Worm (Caenorhabditis elegans) whole organism, L4/young adult: ENCODE results near the gene M01H9.5.

ENCODE experiments used
- W03F9.2 ChIP-seq: fragments of 150-350 bp; optimal IDR thresholded peaks from 2 replicates; lab custom pipeline; 2014; ENCODE audit warnings: missing biosample characterization, missing genetic modification characterization
- dao-5 ChIP-seq: sonication (generic microtip); optimal IDR thresholded peaks from 2 replicates; lab custom pipeline; 2016; ENCODE audit warnings: missing genotype, missing genetic modification characterization, moderate library complexity, missing compliant biosample characterization
- him-1 ChIP-seq: sonication (generic microtip); optimal IDR thresholded peaks from 2 replicates; lab custom pipeline; 2016; ENCODE audit warnings: missing genotype, missing genetic modification reagents, missing genetic modification characterization, missing compliant biosample characterization

The M01H9.5 gene

DNA sequence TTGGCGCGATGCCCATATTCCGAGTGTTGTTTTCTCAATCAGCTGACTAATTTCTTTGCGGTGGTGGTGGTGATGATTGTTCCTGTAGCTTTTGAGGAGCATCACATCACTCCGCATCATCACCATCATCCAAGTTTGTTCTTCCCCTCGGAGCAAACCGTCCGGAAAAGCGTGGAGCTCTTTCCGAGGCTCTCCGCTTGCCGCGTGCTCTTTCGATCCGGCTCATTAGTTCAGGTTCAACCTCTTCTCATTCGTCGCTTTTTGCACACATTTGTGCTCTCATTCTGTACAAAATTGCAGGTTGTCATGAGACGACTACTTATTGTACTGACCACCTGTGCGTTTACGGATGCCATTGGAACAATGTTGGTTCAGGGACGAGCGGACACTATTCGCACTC, at the start of gene M01H9.5:
Gene M01H9.5 (plus strand): TSS at position 301 of the 400 bp plus-strand sequence.
- TF ChIP-seq W03F9.2 (tag; lab: Kevin White, UChicago): no peak
- TF ChIP-seq dao-5 (tag; lab: Kevin White, UChicago): no peak
- no peak for TF ChIP-seq him-1 (tag; lab: Kevin White, UChicago)

DNA sequence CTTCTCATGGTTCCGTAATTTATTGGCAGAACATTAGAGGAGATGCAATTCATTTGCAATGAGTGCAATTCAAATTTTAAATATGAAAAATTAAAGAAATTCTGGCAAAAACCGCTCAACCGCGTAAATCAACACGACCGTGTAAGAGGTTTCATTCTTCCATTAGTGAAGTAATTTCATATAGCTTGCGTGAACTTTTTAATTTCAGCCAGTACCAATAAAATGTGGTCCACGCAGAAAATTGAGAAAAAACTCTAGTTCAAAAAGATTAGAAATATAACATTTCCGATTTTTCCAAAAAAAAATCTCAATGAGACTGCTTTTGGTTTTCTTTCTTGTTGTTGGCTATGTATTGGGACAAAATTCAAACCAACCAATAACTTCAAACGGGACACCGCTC, 43.3 kb upstream of the M01H9.5 start, which contains the start of gene clec-175:
Gene clec-175 (plus strand): TSS at position 301 of the 400 bp plus-strand sequence.
- no peak for TF ChIP-seq dao-5 (tag; lab: Kevin White, UChicago)
- no peak for TF ChIP-seq him-1 (tag; lab: Kevin White, UChicago)
- TF ChIP-seq W03F9.2 (tag; lab: Kevin White, UChicago): no peak

DNA sequence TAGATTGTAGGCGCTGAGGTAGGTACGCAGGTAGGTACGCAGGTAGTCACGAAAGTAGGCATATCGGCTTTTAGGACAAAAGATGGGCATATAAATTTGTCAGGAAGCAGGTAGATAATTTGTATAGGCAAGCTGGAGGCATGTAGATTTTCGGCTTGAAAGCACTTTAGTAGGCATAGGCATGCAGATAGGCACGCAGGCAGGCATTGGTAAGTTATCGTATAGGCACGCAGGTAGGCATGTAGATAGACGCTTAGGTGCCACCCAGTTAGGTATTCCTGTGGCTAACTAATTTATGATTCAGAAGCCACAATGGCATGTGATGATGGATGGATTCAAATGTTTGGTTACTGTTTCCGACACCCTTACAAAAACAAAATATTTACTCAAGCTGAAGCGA, 42.3 kb upstream of the M01H9.5 start:
- TF ChIP-seq dao-5 (tag; lab: Kevin White, UChicago): no peak
- no peak for TF ChIP-seq W03F9.2 (tag; lab: Kevin White, UChicago)
- no peak for TF ChIP-seq him-1 (tag; lab: Kevin White, UChicago)

DNA sequence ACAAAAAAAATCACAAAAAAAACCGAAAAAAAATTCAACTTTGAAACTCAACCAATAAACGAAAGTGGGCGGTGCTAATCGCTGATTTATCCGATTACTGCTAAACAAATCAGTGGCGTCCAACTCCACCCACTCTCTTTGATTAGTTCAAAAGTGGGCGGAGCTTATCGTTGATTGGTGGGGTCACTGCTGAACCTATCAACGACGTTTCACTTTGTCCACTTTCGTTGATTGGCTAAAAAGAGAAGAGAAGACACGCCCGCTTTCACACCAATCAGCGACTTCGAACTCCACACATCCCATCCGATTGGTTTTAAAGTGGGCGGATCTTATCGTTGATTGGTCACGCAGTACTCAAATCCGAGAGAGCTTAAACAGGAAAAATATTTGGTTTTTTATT, 41.4 kb upstream of the M01H9.5 start:
- TF ChIP-seq him-1 (tag; lab: Kevin White, UChicago) (no peak), dao-5 (tag; lab: Kevin White, UChicago) (no peak), W03F9.2 (tag; lab: Kevin White, UChicago) (no peak)

DNA sequence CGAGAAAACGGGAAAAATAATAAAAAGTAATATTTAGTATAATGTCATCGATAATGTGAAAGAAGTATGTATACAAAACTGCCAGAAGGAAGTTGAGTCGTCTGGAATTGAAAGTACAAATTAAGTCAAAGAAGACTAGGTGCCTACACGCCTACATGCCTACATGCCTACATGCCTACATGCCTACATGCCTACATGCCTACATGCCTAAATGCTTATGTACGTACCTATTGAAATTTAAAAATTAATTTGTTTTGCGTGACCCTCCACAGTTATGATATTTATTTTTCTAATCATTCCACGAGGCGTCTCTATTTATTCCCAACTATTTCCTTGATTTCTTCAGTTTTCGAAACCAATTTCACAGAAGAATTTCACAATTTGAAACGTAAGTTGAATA, 35.4 kb upstream of the M01H9.5 start, which contains the start of the genes str-185 and R08C7.5:
Gene str-185 (minus strand): TSS at position 101 of the 400 bp plus-strand sequence.
Gene R08C7.5 (plus strand): TSS at position 329 of the 400 bp plus-strand sequence.
- TF ChIP-seq W03F9.2 (tag; lab: Kevin White, UChicago) (no peak), dao-5 (tag; lab: Kevin White, UChicago) (no peak), him-1 (tag; lab: Kevin White, UChicago) (no peak)

DNA sequence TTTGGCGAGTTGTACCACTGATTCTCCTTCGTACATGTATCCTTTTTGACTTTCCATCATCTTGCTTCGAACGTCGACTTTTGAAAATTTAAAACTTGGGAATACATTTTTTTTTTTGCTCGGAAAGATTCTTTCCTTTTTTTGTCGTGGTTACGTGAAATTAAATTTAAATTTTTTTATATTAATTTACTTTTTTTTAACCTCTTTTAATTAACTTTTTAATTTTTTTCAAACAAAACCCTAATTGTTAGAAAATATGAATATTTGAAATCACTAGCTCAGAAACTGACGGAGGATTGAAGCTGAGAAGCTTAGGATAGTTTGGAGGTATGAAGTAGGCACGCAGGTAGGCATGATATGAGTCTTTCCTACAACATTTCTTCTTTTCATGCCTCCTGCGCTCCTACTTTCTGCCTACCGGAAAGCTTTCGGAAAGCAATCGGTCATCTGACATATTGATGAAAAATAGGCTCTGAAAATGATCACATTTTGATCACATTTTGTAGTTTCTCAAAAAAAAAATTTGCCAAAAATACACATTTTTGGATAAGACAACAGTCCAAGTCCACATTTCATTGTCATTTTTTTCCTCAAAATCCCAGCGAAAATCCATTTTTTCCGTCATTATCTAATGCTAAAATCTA, 30.7 kb upstream of the M01H9.5 start, which contains the start of the genes R08C7.8 and R08C7.4:
Gene R08C7.8 (minus strand): TSS at position 101 of the 644 bp plus-strand sequence.
Gene R08C7.4 (plus strand): TSS at position 594 of the 644 bp plus-strand sequence.
- TF ChIP-seq W03F9.2 (tag; lab: Kevin White, UChicago): no peak
- no peak for TF ChIP-seq him-1 (tag; lab: Kevin White, UChicago)
- no peak for TF ChIP-seq dao-5 (tag; lab: Kevin White, UChicago)

DNA sequence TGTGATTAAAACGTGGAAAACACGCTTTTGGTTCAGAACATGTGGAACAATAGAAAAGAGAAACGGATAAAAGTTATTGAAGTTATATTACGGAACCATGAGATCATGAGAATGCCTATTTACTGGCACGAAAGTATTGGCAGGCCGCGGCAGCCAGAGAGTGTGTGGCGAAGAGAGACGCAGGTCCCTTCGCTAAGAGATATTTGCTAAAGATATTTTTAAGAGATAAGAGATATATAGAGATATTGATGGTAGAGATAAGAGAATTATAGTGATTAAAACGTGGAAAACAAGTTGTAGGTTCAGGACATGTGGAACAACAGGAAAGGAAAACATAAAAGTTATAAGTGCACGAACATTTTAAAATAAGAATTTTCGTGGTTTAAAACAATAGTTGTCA, 27.5 kb upstream of the M01H9.5 start:
- no peak for TF ChIP-seq dao-5 (tag; lab: Kevin White, UChicago)

DNA sequence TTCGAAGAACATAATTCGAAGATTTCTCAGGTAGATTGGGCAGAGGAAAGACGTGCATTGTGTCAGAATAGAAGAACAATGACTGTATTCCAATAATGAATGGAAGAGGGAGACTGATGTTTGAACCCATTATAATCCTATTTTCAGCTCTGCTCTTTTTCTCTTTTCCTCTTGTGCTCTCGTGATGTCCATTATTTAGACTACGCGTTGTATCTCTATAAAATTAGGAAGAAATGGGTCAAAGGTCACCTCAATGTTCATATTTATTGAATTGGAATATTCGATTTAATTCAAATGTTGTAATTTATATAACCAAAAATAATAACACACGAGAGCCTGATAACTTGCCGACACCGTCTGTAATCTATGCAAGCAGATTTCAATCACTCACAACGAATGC, 26.1 kb upstream of the M01H9.5 start, which contains the start of gene fbxb-74:
Gene fbxb-74 (minus strand): TSS at position 101 of the 400 bp plus-strand sequence.
- TF ChIP-seq W03F9.2 (tag; lab: Kevin White, UChicago) (no peak), dao-5 (tag; lab: Kevin White, UChicago) (no peak), him-1 (tag; lab: Kevin White, UChicago) (no peak)

DNA sequence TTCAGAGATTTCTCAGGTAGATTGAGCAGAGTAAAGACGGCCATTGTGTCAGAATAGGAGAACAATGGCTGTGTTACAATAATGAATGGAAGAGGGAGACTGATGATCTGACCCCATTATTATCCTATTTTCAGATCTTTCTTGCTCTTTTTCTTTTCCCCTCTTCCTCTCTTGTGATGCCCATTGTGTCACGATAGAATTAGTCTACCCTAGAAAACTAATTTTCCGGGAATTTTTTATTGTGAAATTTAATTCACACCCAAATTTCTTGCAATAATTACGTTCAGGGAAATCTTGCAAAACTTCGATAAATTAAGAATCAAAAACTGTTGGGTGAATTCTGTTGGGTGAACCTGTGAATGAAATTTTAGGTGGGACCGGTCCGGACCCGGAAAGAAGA, 24.2 kb upstream of the M01H9.5 start, which contains the start of gene fbxb-75:
Gene fbxb-75 (minus strand): TSS at position 101 of the 400 bp plus-strand sequence.
- TF ChIP-seq him-1 (tag; lab: Kevin White, UChicago) (no peak), W03F9.2 (tag; lab: Kevin White, UChicago) (no peak)

DNA sequence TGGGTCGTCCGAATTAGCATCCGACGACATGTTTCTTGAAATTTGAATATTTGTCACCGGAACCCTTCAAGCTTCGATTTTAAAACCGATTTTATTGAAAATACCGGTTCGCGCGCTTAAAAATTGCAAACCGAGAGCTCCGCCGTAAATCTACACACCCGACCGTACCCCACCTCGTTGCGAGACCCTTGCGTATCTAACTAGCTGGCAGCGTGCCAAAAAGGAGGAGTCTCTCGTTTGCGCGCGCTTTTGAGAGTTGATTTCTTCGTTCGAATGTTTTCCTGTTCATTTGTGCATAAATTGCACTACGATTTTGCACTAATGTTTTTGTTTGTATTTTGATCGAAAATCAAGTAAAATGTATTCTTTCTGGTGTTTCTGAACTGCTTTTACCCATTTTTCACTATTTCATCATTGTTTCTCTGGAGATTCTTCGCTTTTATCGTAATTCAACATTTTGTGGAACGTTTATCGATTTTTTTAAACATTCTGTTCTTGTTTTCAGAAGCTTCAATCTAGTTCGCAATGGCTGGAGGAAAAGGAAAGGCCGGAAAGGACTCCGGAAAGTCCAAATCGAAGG, 19.5 kb upstream of the M01H9.5 start, which contains the start of the genes wapl-1 and htz-1:
Gene wapl-1 (minus strand): TSS at position 30 of the 580 bp plus-strand sequence.
Gene htz-1 (plus strand): TSS at position 506 of the 580 bp plus-strand sequence.
- TF ChIP-seq W03F9.2 (tag; lab: Kevin White, UChicago): peak; percentile 96
- TF ChIP-seq him-1 (tag; lab: Kevin White, UChicago): peak; percentile 43
- TF ChIP-seq dao-5 (tag; lab: Kevin White, UChicago): no peak

DNA sequence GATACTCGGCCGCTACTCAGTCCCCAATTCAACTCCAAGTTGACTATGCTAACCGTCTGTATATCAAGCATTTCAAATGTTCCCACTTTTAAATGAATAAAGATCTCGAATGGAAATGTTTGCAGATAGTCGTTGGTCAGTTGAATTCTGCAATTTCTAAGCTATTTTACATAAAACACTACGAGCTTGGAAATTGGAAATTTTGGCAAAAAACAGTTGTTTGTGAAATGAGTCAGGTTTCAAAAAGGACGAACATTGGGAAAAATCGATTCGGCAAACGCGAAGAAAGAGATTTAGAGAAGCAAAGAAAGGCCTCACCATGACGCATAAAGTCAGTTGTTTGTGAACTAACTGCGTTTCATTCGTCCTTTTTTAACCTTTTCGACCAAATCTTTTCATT, 18.4 kb upstream of the M01H9.5 start:
- TF ChIP-seq W03F9.2 (tag; lab: Kevin White, UChicago): no peak
- no peak for TF ChIP-seq him-1 (tag; lab: Kevin White, UChicago)
- no peak for TF ChIP-seq dao-5 (tag; lab: Kevin White, UChicago)

DNA sequence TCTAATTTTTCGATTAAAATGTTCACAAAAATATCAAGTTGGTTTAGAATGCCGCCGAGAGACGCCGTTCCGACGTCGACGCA, 18.2 kb upstream of the M01H9.5 start, which contains the start of gene chat-1:
Gene chat-1 (plus strand): TSS at position 48 of the 83 bp plus-strand sequence.
- no peak for TF ChIP-seq him-1 (tag; lab: Kevin White, UChicago)
- TF ChIP-seq dao-5 (tag; lab: Kevin White, UChicago): no peak
- TF ChIP-seq W03F9.2 (tag; lab: Kevin White, UChicago): no peak

DNA sequence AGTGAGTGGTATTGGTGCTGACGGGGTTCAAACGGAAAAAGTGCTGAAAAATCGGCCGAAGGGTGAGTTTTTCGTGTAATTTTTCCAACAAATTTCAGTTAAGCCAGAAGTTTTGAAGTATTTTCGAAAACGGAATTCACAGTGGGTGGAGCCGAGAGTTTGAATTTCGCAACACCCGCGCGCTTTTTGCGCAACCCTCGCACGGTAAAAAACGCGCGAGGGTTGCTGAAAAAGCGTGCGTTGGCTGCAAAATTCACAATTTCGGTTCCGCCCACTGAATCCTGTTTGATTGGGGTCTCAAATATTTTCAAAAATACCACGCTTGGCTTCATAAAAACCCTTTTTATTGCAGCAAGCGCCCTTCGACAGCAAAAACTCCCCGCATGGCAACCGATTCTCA, 17.9 kb upstream of the M01H9.5 start:
- TF ChIP-seq dao-5 (tag; lab: Kevin White, UChicago) (no peak), him-1 (tag; lab: Kevin White, UChicago) (no peak), W03F9.2 (tag; lab: Kevin White, UChicago) (no peak)

DNA sequence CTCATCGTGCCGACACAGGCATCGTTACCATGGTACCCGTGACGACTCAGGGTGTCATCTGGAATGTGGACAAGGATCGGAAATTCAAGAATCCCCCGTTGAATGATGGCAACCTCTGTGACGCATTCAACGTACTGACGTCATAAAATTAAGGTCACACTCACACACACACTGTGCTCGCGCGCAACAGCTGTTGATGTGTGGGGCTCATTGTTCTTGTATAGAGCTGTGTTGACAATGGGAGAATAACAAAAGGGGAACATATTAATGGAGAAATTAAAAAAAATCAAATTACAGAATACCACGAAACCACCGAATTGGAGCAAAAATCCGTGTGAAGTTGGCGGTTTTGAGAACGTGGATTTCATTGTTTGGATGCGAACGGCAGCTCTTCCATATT, 16.9 kb upstream of the M01H9.5 start:
- no peak for TF ChIP-seq dao-5 (tag; lab: Kevin White, UChicago)
- no peak for TF ChIP-seq him-1 (tag; lab: Kevin White, UChicago)
- no peak for TF ChIP-seq W03F9.2 (tag; lab: Kevin White, UChicago)
